Worm (Caenorhabditis elegans): ENCODE measurements around the gene srh-141.

DNA sequence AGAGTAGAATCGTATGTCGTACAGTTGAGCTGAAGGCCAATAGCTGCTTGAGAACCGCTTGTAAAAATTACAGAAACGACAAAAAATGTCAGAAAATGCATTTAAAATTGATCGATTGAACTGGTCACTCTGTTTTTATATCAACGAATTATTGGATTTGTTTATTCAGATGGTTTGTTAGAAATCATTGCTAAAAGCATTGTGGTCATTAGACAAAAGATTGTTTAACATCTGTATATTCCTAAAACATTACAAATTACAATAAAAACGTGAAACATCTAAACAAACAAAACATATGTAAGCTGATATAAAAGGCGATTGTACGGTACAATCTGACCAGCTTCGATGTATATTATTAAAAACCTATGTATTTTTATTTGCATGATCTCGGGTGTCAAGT, 8.2 kb upstream of the srh-141 start, which contains the start of the genes F26D2.13 and F26D2.14:
- no peak for TF ChIP-seq ceh-82 (tag; optimal IDR thresholded peaks at IDR 0.05)
- no peak for TF ChIP-seq ama-1 (optimal IDR thresholded peaks at IDR 0.05)
- no peak for TF ChIP-seq zag-1 (tag; optimal IDR thresholded peaks at IDR 0.05)
- TF ChIP-seq aly-2 (tag; optimal IDR thresholded peaks at IDR 0.05), result no peak
- TF ChIP-seq ceh-28 (tag; optimal IDR thresholded peaks at IDR 0.05), result no peak
